Fruit fly (Drosophila melanogaster) whole organism, embryonic: Measurements from ENCODE around the gene CG17028.
A peak's percentile ranks its signal among the peaks of the same experiment; 100 is the strongest.

Experiments
- BtbVII ChIP-seq: fragments of 200-800 bp; sonication (Bioruptor generic); optimal IDR thresholded peaks from 3 replicates; lab custom pipeline; 2017; ENCODE audit warnings: missing biosample characterization, mild to moderate bottlenecking, missing genetic modification characterization
- C15 ChIP-seq: fragments of 200-800 bp; sonication (Bioruptor generic); IDR thresholded peaks from 3 replicates; pipeline ENCODE4 v1.3.6; 2022; ENCODE audit warnings: missing biosample characterization, missing genetic modification characterization
- CG10267 ChIP-seq: fragments of 200-800 bp; sonication (Bioruptor generic); optimal IDR thresholded peaks from 2 replicates; lab custom pipeline; 2018; ENCODE audit warnings: missing biosample characterization, mild to moderate bottlenecking, missing genetic modification characterization, moderate library complexity
- CG10654 ChIP-seq: fragments of 200-800 bp; sonication (Bioruptor generic); optimal IDR thresholded peaks from 2 replicates; lab custom pipeline; 2016; ENCODE audit warnings: missing biosample characterization, missing genetic modification characterization
- CG11696 ChIP-seq: fragments of 200-800 bp; sonication (Bioruptor generic); IDR thresholded peaks from 2 replicates; pipeline ENCODE4 v1.3.6; 2022; ENCODE audit warnings: missing biosample characterization, missing genetic modification characterization
- CG13424 ChIP-seq: fragments of 200-800 bp; sonication (Bioruptor generic); optimal IDR thresholded peaks from 2 replicates; lab custom pipeline; 2019; ENCODE audit warnings: missing biosample characterization, mild to moderate bottlenecking, missing genetic modification characterization, moderate library complexity
- CG13775 ChIP-seq: fragments of 200-800 bp; sonication (Bioruptor generic); optimal IDR thresholded peaks from 3 replicates; lab custom pipeline; 2017; ENCODE audit warnings: missing biosample characterization, mild to moderate bottlenecking, missing genetic modification characterization
- CG15011 ChIP-seq: fragments of 200-800 bp; sonication (Bioruptor generic); optimal IDR thresholded peaks from 3 replicates; lab custom pipeline; 2018; ENCODE audit warnings: missing biosample characterization, mild to moderate bottlenecking, missing genetic modification characterization
- CG1529 ChIP-seq: fragments of 200-800 bp; sonication (Bioruptor generic); optimal IDR thresholded peaks from 3 replicates; lab custom pipeline; 2018; ENCODE audit warnings: missing biosample characterization, missing genetic modification characterization
- CG17328 ChIP-seq: fragments of 200-800 bp; sonication (Bioruptor generic); IDR thresholded peaks from 2 replicates; pipeline ENCODE4 v1.3.6; 2022; ENCODE audit warnings: missing biosample characterization, missing genetic modification characterization
- CG17568 ChIP-seq: fragments of 200-800 bp; sonication (Bioruptor generic); optimal IDR thresholded peaks from 2 replicates; lab custom pipeline; 2018; ENCODE audit warnings: missing biosample characterization, mild to moderate bottlenecking, missing genetic modification characterization, moderate library complexity
- CG17912 ChIP-seq: fragments of 200-800 bp; sonication (Bioruptor generic); optimal IDR thresholded peaks from 2 replicates; lab custom pipeline; 2018; ENCODE audit warnings: missing biosample characterization, mild to moderate bottlenecking, missing genetic modification characterization
- CG1792 ChIP-seq: fragments of 200-800 bp; sonication (Bioruptor generic); optimal IDR thresholded peaks from 2 replicates; lab custom pipeline; 2016; ENCODE audit warnings: missing biosample characterization, missing genetic modification characterization
- CG2199 ChIP-seq: fragments of 200-800 bp; sonication (Bioruptor generic); IDR thresholded peaks from 3 replicates; pipeline ENCODE4 v1.3.6; 2022; ENCODE audit warnings: missing biosample characterization, missing genetic modification characterization
- CG2889 ChIP-seq: fragments of 200-800 bp; sonication (Bioruptor generic); IDR thresholded peaks from 3 replicates; pipeline ENCODE4 v1.3.6; 2022; ENCODE audit warnings: missing biosample characterization, missing genetic modification characterization
- CG31365 ChIP-seq: fragments of 200-800 bp; sonication (Bioruptor generic); optimal IDR thresholded peaks from 2 replicates; lab custom pipeline; 2018; ENCODE audit warnings: missing biosample characterization, mild to moderate bottlenecking, missing genetic modification characterization
- CG3995 ChIP-seq: fragments of 200-800 bp; sonication (Bioruptor generic); optimal IDR thresholded peaks from 3 replicates; lab custom pipeline; 2016; ENCODE audit warnings: missing biosample characterization, missing genetic modification characterization
- CG5953 ChIP-seq: fragments of 200-800 bp; sonication (Bioruptor generic); IDR thresholded peaks from 2 replicates; pipeline ENCODE4 v1.3.6; 2022; ENCODE audit warnings: missing biosample characterization, missing genetic modification characterization
- CG6791 ChIP-seq: fragments of 200-800 bp; sonication (Bioruptor generic); IDR thresholded peaks from 3 replicates; pipeline ENCODE4 v1.3.6; 2022; ENCODE audit warnings: missing biosample characterization, missing genetic modification characterization; ENCODE audit not compliant: partially characterized antibody
- CG7987 ChIP-seq: fragments of 200-800 bp; sonication (Bioruptor generic); optimal IDR thresholded peaks from 2 replicates; lab custom pipeline; 2018; ENCODE audit warnings: missing biosample characterization, mild to moderate bottlenecking, missing genetic modification characterization, moderate library complexity
- CG8290 ChIP-seq, 3 experiments: fragments of 200-800 bp; sonication (Bioruptor generic); optimal IDR thresholded peaks; 2 replicates each; lab custom pipeline; 2016 to 2019; ENCODE audit warnings: missing biosample characterization in 3 of 3, missing genetic modification characterization in 3 of 3, mild to moderate bottlenecking in 2 of 3, moderate library complexity in 1 of 3
- CG8944 ChIP-seq: fragments of 200-800 bp; sonication (Bioruptor generic); optimal IDR thresholded peaks from 3 replicates; lab custom pipeline; 2016; ENCODE audit warnings: missing biosample characterization, missing genetic modification characterization
- CG9215 ChIP-seq: fragments of 200-800 bp; sonication (Bioruptor generic); IDR thresholded peaks from 2 replicates; pipeline ENCODE4 v1.3.6; 2022; ENCODE audit warnings: missing biosample characterization, missing genetic modification characterization
- CG9437 ChIP-seq: fragments of 200-800 bp; sonication (Bioruptor generic); optimal IDR thresholded peaks from 2 replicates; lab custom pipeline; 2018; ENCODE audit warnings: missing biosample characterization, mild to moderate bottlenecking, missing genetic modification characterization
- CHES-1-like ChIP-seq: fragments of 200-800 bp; sonication (Bioruptor generic); optimal IDR thresholded peaks from 2 replicates; lab custom pipeline; 2016; ENCODE audit warnings: missing biosample characterization, missing genetic modification characterization
- Gsc ChIP-seq: fragments of 200-800 bp; sonication (Bioruptor generic); IDR thresholded peaks from 2 replicates; pipeline ENCODE4 v1.3.6; 2022; ENCODE audit warnings: missing biosample characterization, missing genetic modification characterization
- Kr ChIP-seq: fragments of 200-800 bp; sonication (Bioruptor generic); optimal IDR thresholded peaks from 2 replicates; lab custom pipeline; 2017; ENCODE audit warnings: missing biosample characterization, mild to moderate bottlenecking, missing genetic modification characterization
- MBD-R2 ChIP-seq: fragments of 200-800 bp; sonication (Bioruptor generic); IDR thresholded peaks from 2 replicates; pipeline ENCODE4 v1.3.6; 2022; ENCODE audit warnings: missing biosample characterization, missing genetic modification characterization
- Side ChIP-seq: fragments of 200-800 bp; sonication (Bioruptor generic); optimal IDR thresholded peaks from 2 replicates; lab custom pipeline; 2016; ENCODE audit warnings: missing biosample characterization, missing genetic modification characterization
- Sin3A ChIP-seq: fragments of >200 bp; optimal IDR thresholded peaks from 2 replicates; lab custom pipeline; 2018
- cato ChIP-seq: fragments of 200-800 bp; sonication (Bioruptor generic); optimal IDR thresholded peaks from 2 replicates; lab custom pipeline; 2016; ENCODE audit warnings: missing biosample characterization, missing genetic modification characterization, borderline replicate concordance
- cg ChIP-seq: fragments of 200-800 bp; sonication (Bioruptor generic); optimal IDR thresholded peaks from 3 replicates; lab custom pipeline; 2019; ENCODE audit warnings: missing biosample characterization, mild to moderate bottlenecking, missing genetic modification characterization, moderate library complexity
- chinmo ChIP-seq: fragments of 200-800 bp; sonication (Bioruptor generic); IDR thresholded peaks from 4 replicates; pipeline ENCODE4 v1.3.6; 2022; ENCODE audit warnings: missing biosample characterization, missing genetic modification characterization; ENCODE audit not compliant: partially characterized antibody
- ci ChIP-seq: fragments of 200-800 bp; sonication (Bioruptor generic); IDR thresholded peaks from 3 replicates; pipeline ENCODE4 v1.3.6; 2022; ENCODE audit warnings: missing biosample characterization, missing genetic modification characterization
- corto ChIP-seq: fragments of 200-800 bp; sonication (Bioruptor generic); optimal IDR thresholded peaks from 2 replicates; lab custom pipeline; 2016; ENCODE audit warnings: missing biosample characterization, mild to moderate bottlenecking, missing genetic modification characterization, moderate library complexity
- crol ChIP-seq: fragments of 200-800 bp; sonication (Bioruptor generic); IDR thresholded peaks from 2 replicates; pipeline ENCODE4 v1.3.6; 2022; ENCODE audit warnings: missing biosample characterization, missing genetic modification characterization
- dimm ChIP-seq: fragments of 200-800 bp; sonication (Bioruptor generic); IDR thresholded peaks from 2 replicates; pipeline ENCODE4 v1.3.6; 2022; ENCODE audit warnings: missing biosample characterization, missing genetic modification characterization
- disco-r ChIP-seq: fragments of 200-800 bp; sonication (Bioruptor generic); optimal IDR thresholded peaks from 2 replicates; lab custom pipeline; 2016; ENCODE audit warnings: missing biosample characterization, missing genetic modification characterization
- eve ChIP-seq, 2 experiments: fragments of >200 bp; optimal IDR thresholded peaks; 2 replicates each; lab custom pipeline; 2017; ENCODE audit warnings: missing biosample characterization in 2 of 2, missing genetic modification characterization in 2 of 2
- ewg ChIP-seq: fragments of 200-800 bp; sonication (Bioruptor generic); optimal IDR thresholded peaks from 3 replicates; lab custom pipeline; 2017; ENCODE audit warnings: mild to moderate bottlenecking, missing biosample characterization, missing genetic modification reagents, missing genetic modification characterization
- fd102C ChIP-seq: fragments of 200-800 bp; sonication (Bioruptor generic); optimal IDR thresholded peaks from 2 replicates; lab custom pipeline; 2018; ENCODE audit warnings: missing biosample characterization, mild to moderate bottlenecking, missing genetic modification characterization, moderate library complexity
- fru ChIP-seq: fragments of >200 bp; optimal IDR thresholded peaks from 2 replicates; lab custom pipeline; 2017
- inv ChIP-seq: fragments of 200-800 bp; sonication (Bioruptor generic); IDR thresholded peaks from 2 replicates; pipeline ENCODE4 v1.3.6; 2022; ENCODE audit warnings: missing biosample characterization, missing genetic modification characterization; ENCODE audit not compliant: partially characterized antibody
- jing ChIP-seq: fragments of 200-800 bp; sonication (Bioruptor generic); optimal IDR thresholded peaks from 2 replicates; lab custom pipeline; 2018; ENCODE audit warnings: missing biosample characterization, mild to moderate bottlenecking, missing genetic modification characterization
- lbe ChIP-seq: fragments of 200-800 bp; sonication (Bioruptor generic); optimal IDR thresholded peaks from 2 replicates; lab custom pipeline; 2016; ENCODE audit warnings: missing biosample characterization, mild to moderate bottlenecking, missing genetic modification characterization
- nom ChIP-seq: fragments of 200-800 bp; sonication (Bioruptor generic); optimal IDR thresholded peaks from 2 replicates; lab custom pipeline; 2017; ENCODE audit warnings: missing biosample characterization, missing genetic modification characterization, mild to moderate bottlenecking, moderate library complexity, missing genetic modification reagents
- pb ChIP-seq: fragments of 200-800 bp; sonication (Bioruptor generic); optimal IDR thresholded peaks from 3 replicates; lab custom pipeline; 2016; ENCODE audit warnings: missing biosample characterization, missing genetic modification characterization
- slp2 ChIP-seq: fragments of 200-800 bp; sonication (Bioruptor generic); optimal IDR thresholded peaks from 2 replicates; lab custom pipeline; 2016; ENCODE audit warnings: missing biosample characterization, missing genetic modification characterization
- ttk ChIP-seq: fragments of 200-800 bp; sonication (Bioruptor generic); IDR thresholded peaks from 2 replicates; pipeline ENCODE4 v2.1.2; 2022; ENCODE audit warnings: missing biosample characterization, missing genetic modification characterization
- vvl ChIP-seq: fragments of 200-800 bp; sonication (Bioruptor generic); IDR thresholded peaks from 2 replicates; pipeline ENCODE4 v1.3.6; 2022; ENCODE audit warnings: missing biosample characterization, missing genetic modification characterization
- wdn ChIP-seq: fragments of 200-800 bp; sonication (Bioruptor generic); IDR thresholded peaks from 2 replicates; pipeline ENCODE4 v1.3.6; 2022; ENCODE audit warnings: missing biosample characterization, missing genetic modification characterization
- zf30C ChIP-seq: fragments of 200-800 bp; sonication (Bioruptor generic); optimal IDR thresholded peaks from 3 replicates; lab custom pipeline; 2018; ENCODE audit warnings: missing biosample characterization, mild to moderate bottlenecking, missing genetic modification characterization

CG17028 gene

dm6 chr3L:16012315-16012950 lies 34.1 kb downstream of the CG17028 start:
- TF ChIP-seq vvl (GFP tag; lab: Robert Waterston, UW) (no peak), cato (no peak), lbe (GFP tag; lab: Kevin White, UChicago) (no peak), CG1529 (GFP tag; lab: Kevin White, UChicago) (no peak), disco-r (GFP tag; lab: Kevin White, UChicago) (no peak), fd102C (no peak), inv (GFP tag; lab: Robert Waterston, UW) (no peak), Sin3A (lab: Kevin White, UChicago) (no peak), fru (lab: Kevin White, UChicago) (no peak), CG10267 (tag; lab: Kevin White, UChicago) (no peak), ttk (GFP tag; lab: Robert Waterston, UW) (no peak), cg (GFP tag; lab: Kevin White, UChicago) (no peak), CG3995 (GFP tag; lab: Kevin White, UChicago) (no peak), crol (no peak), CG15011 (GFP tag; lab: Kevin White, UChicago) (no peak), ewg (GFP tag; lab: Kevin White, UChicago) (no peak), nom (GFP tag; lab: Kevin White, UChicago) (no peak), ci (GFP tag; lab: Robert Waterston, UW) (no peak), zf30C (GFP tag; lab: Kevin White, UChicago) (no peak), eve (GFP tag; optimal IDR thresholded peaks at IDR 0.05; lab: Kevin White, UChicago) (no peak), Side (GFP tag; lab: Kevin White, UChicago) (no peak), pb (no peak), MBD-R2 (GFP tag; lab: Robert Waterston, UW) (no peak), jing (GFP tag; lab: Kevin White, UChicago) (no peak), CG31365 (tag; lab: Kevin White, UChicago) (no peak), CG17328 (GFP tag; lab: Robert Waterston, UW) (no peak), corto (GFP tag; lab: Kevin White, UChicago) (no peak), BtbVII (GFP tag; lab: Kevin White, UChicago) (no peak), dimm (GFP tag; lab: Robert Waterston, UW) (no peak), CG9437 (no peak), CG9215 (GFP tag; lab: Robert Waterston, UW) (no peak), CG13424 (no peak), CG6791 (no peak), CG1792 (no peak), CHES-1-like (GFP tag; lab: Kevin White, UChicago) (no peak), Gsc (GFP tag; lab: Robert Waterston, UW) (no peak), CG11696 (GFP tag; lab: Robert Waterston, UW) (no peak), CG5953 (GFP tag; lab: Robert Waterston, UW) (no peak), CG7987 (GFP tag; lab: Kevin White, UChicago) (no peak), C15 (GFP tag; lab: Robert Waterston, UW) (no peak), CG2199 (GFP tag; lab: Robert Waterston, UW) (peak; percentile 69; the same call in 1 of the 3 replicates), CG13775 (GFP tag; lab: Kevin White, UChicago) (no peak), CG17912 (GFP tag; lab: Kevin White, UChicago) (no peak), slp2 (GFP tag; lab: Kevin White, UChicago) (no peak), CG8290 (GFP tag; optimal IDR thresholded peaks at IDR 0.05; lab: Kevin White, UChicago) (peak; percentile 4), CG8290 (tag; optimal IDR thresholded peaks at IDR 0.05; lab: Kevin White, UChicago) (no peak), wdn (GFP tag; lab: Robert Waterston, UW) (no peak), CG17568 (no peak), CG2889 (GFP tag; lab: Robert Waterston, UW) (no peak), CG10654 (no peak), Kr (GFP tag; lab: Kevin White, UChicago) (no peak), chinmo (no peak), CG8944 (no peak)
